Fruit fly (Drosophila melanogaster): ENCODE results near the gene CG13258.

DNA sequence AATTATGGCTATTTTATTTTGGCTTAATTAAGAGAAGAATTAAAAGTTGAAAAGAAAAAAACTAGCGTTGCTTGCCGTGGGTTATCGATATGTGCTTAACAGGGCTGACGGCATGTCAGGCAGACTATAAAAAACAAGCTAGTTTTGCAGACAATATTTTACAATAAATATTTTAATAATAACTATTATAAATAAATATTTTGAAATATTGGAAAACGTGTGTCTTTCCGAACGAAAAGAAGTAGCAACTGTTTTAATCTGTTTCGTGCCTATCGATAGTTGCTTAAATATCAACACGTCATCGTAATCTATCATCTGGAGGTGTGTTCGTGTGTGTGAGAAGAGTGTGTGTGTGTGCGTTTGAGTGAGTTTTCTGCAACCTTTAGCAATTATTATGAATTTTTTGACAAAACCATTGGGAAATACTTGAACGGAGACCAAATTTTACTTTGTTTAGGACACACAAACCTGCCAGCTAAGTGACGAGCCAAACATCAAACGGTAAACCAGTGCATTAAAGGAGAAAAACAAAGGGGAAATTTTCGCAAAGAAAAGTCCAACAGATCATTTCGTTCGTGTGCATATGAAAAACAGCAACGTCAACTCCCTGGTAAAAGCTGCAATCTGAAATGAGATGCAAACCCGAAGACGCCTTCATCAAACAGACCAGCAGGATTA is 14.3 kb upstream of the CG13258 start, which contains the start of the genes CG5861 and Syx5:
- no peak for TF ChIP-seq Dfd (GFP tag; optimal IDR thresholded peaks at IDR 0.05)
- peak; percentile 45 for TF ChIP-seq woc (GFP tag; optimal IDR thresholded peaks at IDR 0.05)
- TF ChIP-seq Mio (GFP tag; optimal IDR thresholded peaks at IDR 0.05) = no peak
